Fruit fly (Drosophila melanogaster): ENCODE measurements around the gene Irbp18.

Gene Irbp18

dm6 chr3L:11118627-11119395 is 20.8 kb upstream of the Irbp18 start:
- TF ChIP-seq CG15710 (tag; optimal IDR thresholded peaks at IDR 0.05), result no peak
- TF ChIP-seq gl (tag; optimal IDR thresholded peaks at IDR 0.05), result peak; percentile 55
- no peak for TF ChIP-seq CG8301 (tag; optimal IDR thresholded peaks at IDR 0.05)
- no peak for TF ChIP-seq CG34367 (tag; optimal IDR thresholded peaks at IDR 0.05)
- TF ChIP-seq CG32121 (GFP tag; IDR thresholded peaks at IDR 0.05), result peak; percentile 67
- peak; percentile 69; the same call in 2 of the 3 replicates for TF ChIP-seq fd96Ca (GFP tag; IDR thresholded peaks at IDR 0.05)
- peak; percentile 64 for TF ChIP-seq CG13204 (GFP tag; optimal IDR thresholded peaks at IDR 0.05)
- peak; percentile 2 for TF ChIP-seq CG14655 (GFP tag; optimal IDR thresholded peaks at IDR 0.05)
- no peak for TF ChIP-seq D1 (tag; optimal IDR thresholded peaks at IDR 0.05)
- peak; percentile 29 for TF ChIP-seq EcR (GFP tag; optimal IDR thresholded peaks at IDR 0.05)
- TF ChIP-seq Pif1B (GFP tag; optimal IDR thresholded peaks at IDR 0.05), result no peak
- peak; percentile 72 for TF ChIP-seq CG12605 (GFP tag; IDR thresholded peaks at IDR 0.05)
- no peak for TF ChIP-seq CG10348 (GFP tag; IDR thresholded peaks at IDR 0.05)
- TF ChIP-seq rn (GFP tag; IDR thresholded peaks at IDR 0.05), result no peak
- no peak for TF ChIP-seq CG8159 (tag; optimal IDR thresholded peaks at IDR 0.05)
- peak; percentile 65 for TF ChIP-seq Ets98B (GFP tag; IDR thresholded peaks at IDR 0.05)
- no peak for TF ChIP-seq Snoo (tag; optimal IDR thresholded peaks at IDR 0.05)
- peak; percentile 42 for TF ChIP-seq Pif1A (GFP tag; optimal IDR thresholded peaks at IDR 0.05)
- peak; percentile 59; the same call in 2 of the 3 replicates for TF ChIP-seq CG4496 (GFP tag; IDR thresholded peaks at IDR 0.05)
- no peak for TF ChIP-seq CG17806 (tag; optimal IDR thresholded peaks at IDR 0.05)
- no peak for TF ChIP-seq CG9948 (tag; optimal IDR thresholded peaks at IDR 0.05)

DNA sequence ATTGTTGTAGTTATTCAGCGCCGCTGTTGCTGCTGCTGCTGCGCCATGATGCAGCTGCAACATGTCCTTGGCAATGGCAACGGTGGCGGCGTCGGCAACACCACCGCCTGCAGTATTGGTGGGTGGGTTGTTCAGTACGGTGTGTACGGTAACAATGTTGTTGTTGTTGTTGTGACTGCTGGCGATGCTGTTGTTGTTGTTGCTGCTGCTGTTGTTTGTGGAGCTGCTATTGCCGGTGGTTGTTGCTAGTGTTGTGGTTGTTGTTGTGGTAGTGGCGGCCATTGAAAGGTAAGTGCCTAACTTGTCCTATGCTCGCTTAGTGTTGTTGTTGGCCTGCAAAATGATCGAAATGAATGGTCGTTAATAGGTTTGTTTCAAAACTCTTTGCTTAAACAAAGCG is 19.7 kb upstream of the Irbp18 start:
- TF ChIP-seq Ets98B (GFP tag; IDR thresholded peaks at IDR 0.05) (no peak), CG15710 (tag; optimal IDR thresholded peaks at IDR 0.05) (no peak), CG12605 (GFP tag; IDR thresholded peaks at IDR 0.05) (no peak), Pif1B (GFP tag; optimal IDR thresholded peaks at IDR 0.05) (no peak), CG4496 (GFP tag; IDR thresholded peaks at IDR 0.05) (no peak), Pif1A (GFP tag; optimal IDR thresholded peaks at IDR 0.05) (no peak), CG13204 (GFP tag; optimal IDR thresholded peaks at IDR 0.05) (no peak), Snoo (tag; optimal IDR thresholded peaks at IDR 0.05) (no peak), CG10348 (GFP tag; IDR thresholded peaks at IDR 0.05) (no peak)

DNA sequence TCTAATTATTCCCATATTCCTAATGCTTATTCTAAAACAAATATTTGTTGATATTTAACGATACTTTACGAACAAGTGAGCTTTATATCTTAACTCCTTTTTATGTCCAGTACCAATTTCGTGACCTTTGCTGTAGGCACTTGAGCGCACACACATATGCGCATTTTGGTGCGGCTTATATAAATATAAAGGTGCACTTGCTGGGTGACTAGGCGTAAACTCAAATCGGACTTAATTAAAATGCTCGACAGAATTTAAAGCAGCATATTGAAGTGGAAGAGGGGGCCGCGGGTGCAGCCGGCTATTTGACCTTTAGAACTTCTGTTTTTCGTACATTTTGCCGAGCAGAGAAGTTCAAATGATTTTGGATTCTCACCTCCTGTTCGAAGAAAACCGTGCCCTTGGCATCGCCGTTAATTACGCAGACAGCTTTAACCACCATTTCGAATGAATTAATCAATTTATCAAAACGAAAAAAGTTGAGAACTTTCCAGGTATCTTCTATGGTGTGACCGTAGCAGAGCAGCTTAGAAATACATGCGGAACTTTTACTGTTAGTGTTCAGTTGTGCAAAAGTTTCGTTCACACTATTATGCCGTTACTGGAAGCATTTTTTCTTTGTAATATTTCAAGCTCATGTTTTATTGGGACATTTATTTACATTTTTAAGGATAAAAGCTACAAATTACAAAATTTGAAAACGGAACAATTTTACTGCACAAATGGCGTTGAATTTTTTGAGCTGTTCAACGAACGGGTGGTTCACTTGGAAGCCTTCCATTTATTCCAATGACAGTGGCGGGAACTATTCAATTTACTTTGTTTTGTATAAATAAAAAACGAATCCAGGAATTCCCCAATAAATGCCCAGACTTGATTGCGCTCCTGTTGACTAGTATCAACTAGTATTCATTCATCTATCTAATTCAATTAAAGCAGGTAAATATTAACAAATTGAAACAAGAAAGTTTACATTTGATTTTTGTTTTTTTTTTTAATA is 15.5 kb upstream of the Irbp18 start, which contains the start of gene Sod1:
Sod1 (minus strand) TSS at position 543 of the 1,000 bp plus-strand sequence.
- TF ChIP-seq CG32121 (GFP tag; IDR thresholded peaks at IDR 0.05), result no peak
- TF ChIP-seq CG9948 (tag; optimal IDR thresholded peaks at IDR 0.05), result no peak
- TF ChIP-seq Pif1A (GFP tag; optimal IDR thresholded peaks at IDR 0.05), result peak; percentile 74
- no peak for TF ChIP-seq rn (GFP tag; IDR thresholded peaks at IDR 0.05)
- peak; percentile 58; the same call in 1 of the 2 replicates for TF ChIP-seq Ets98B (GFP tag; IDR thresholded peaks at IDR 0.05)
- TF ChIP-seq CG8301 (tag; optimal IDR thresholded peaks at IDR 0.05), result peak; percentile 46
- no peak for TF ChIP-seq CG14655 (GFP tag; optimal IDR thresholded peaks at IDR 0.05)
- no peak for TF ChIP-seq CG13204 (GFP tag; optimal IDR thresholded peaks at IDR 0.05)
- TF ChIP-seq D1 (tag; optimal IDR thresholded peaks at IDR 0.05), result no peak
- no peak for TF ChIP-seq CG17806 (tag; optimal IDR thresholded peaks at IDR 0.05)
- TF ChIP-seq CG8159 (tag; optimal IDR thresholded peaks at IDR 0.05), result peak; percentile 41
- peak; percentile 63 for TF ChIP-seq CG12605 (GFP tag; IDR thresholded peaks at IDR 0.05)
- peak; percentile 76 for TF ChIP-seq gl (tag; optimal IDR thresholded peaks at IDR 0.05)
- peak; percentile 41 for TF ChIP-seq CG15710 (tag; optimal IDR thresholded peaks at IDR 0.05)
- peak; percentile 53 for TF ChIP-seq CG34367 (tag; optimal IDR thresholded peaks at IDR 0.05)
- TF ChIP-seq Snoo (tag; optimal IDR thresholded peaks at IDR 0.05), result peak; percentile 65
- TF ChIP-seq fd96Ca (GFP tag; IDR thresholded peaks at IDR 0.05), result no peak
- peak; percentile 51 for TF ChIP-seq Pif1B (GFP tag; optimal IDR thresholded peaks at IDR 0.05)
- TF ChIP-seq CG4496 (GFP tag; IDR thresholded peaks at IDR 0.05), result peak; percentile 62; the same call in 1 of the 3 replicates
- TF ChIP-seq EcR (GFP tag; optimal IDR thresholded peaks at IDR 0.05), result peak; percentile 78
- no peak for TF ChIP-seq CG10348 (GFP tag; IDR thresholded peaks at IDR 0.05)

dm6 chr3L:11112427-11112826 is 14.4 kb upstream of the Irbp18 start:
- no peak for TF ChIP-seq CG9948 (tag; optimal IDR thresholded peaks at IDR 0.05)
- peak; percentile 46; the same call in 1 of the 2 replicates for TF ChIP-seq rn (GFP tag; IDR thresholded peaks at IDR 0.05)
- no peak for TF ChIP-seq CG17806 (tag; optimal IDR thresholded peaks at IDR 0.05)

- TF ChIP-seq gl (tag; optimal IDR thresholded peaks at IDR 0.05) (no peak), D1 (tag; optimal IDR thresholded peaks at IDR 0.05) (no peak), CG14655 (GFP tag; optimal IDR thresholded peaks at IDR 0.05) (no peak), rn (GFP tag; IDR thresholded peaks at IDR 0.05) (no peak)
These were observed 11.5 kb upstream of the Irbp18 start, which contains the start of the genes CG34012 and emei for dm6 chr3L:11109454-11109853. Gene CG34012 (minus strand): TSS chr3L:11109505. Gene emei (plus strand): TSS chr3L:11109690.

Measured in whole organism, pupa.